Fruit fly (Drosophila melanogaster) whole organism, wandering third instar larva: ENCODE measurements around the gene smash.

Source experiments
- GATAd ChIP-seq: sonication (Bioruptor generic); optimal IDR thresholded peaks from 2 replicates; lab custom pipeline; 2016; ENCODE audit warnings: missing biosample characterization, missing genetic modification characterization
- usp ChIP-seq: fragments of >200 bp; optimal IDR thresholded peaks from 2 replicates; lab custom pipeline; 2017; ENCODE audit warnings: missing biosample characterization, missing genetic modification characterization

DNA sequence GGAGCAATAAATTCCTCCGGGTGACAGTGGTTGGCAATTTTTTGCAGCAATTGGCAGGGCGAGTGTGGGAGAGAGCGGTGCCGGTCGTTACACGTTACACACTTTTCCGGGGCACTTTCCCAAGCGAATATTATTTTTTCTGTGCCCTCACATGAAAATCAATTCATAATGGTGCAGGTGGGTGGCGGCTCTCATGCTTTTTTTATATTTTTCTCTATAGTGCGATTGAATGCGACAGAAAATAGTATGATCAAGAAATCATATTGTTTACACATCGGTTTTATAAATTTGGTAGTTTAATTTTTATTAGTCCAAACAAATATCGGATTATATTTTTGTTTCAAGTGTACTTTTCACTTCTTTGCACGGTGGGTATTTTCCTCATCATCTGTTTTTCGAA, 2.3 kb downstream of the smash start:
- no peak for TF ChIP-seq usp
- TF ChIP-seq GATAd = no peak
